Worm (Caenorhabditis elegans) whole organism, L1 larva: Measurements from ENCODE around the gene ceh-33.

Experiments used
- ceh-82 ChIP-seq, 3 experiments: fragments of 150-350 bp in 1 of 3; sonication (generic microtip) in 2 of 3; optimal IDR thresholded peaks; 2 replicates each; lab custom pipeline; 2014 to 2017; ENCODE audit warnings: missing biosample characterization in 3 of 3, missing genetic modification characterization in 3 of 3
- lin-14 ChIP-seq: fragments of 200-800 bp; sonication (Bioruptor generic); optimal IDR thresholded peaks from 2 replicates; lab custom pipeline; 2018; ENCODE audit warnings: mild to moderate bottlenecking, missing genetic modification characterization, moderate library complexity, missing compliant biosample characterization

- TF ChIP-seq lin-14 (GFP tag; lab: Kevin White, UChicago), result no peak
- no peak for TF ChIP-seq ceh-82 (tag; optimal IDR thresholded peaks at IDR 0.05; lab: Kevin White, UChicago)
Measured at ce11 chrV:5368792-5369191, 44.3 kb upstream of the ceh-33 start, which contains the start of gene T09D3.9.
